Fruit fly (Drosophila melanogaster): ENCODE results near the gene Tsp26A.
A peak's percentile ranks its signal among the peaks of the same experiment; 100 is the strongest.

The Tsp26A gene

DNA sequence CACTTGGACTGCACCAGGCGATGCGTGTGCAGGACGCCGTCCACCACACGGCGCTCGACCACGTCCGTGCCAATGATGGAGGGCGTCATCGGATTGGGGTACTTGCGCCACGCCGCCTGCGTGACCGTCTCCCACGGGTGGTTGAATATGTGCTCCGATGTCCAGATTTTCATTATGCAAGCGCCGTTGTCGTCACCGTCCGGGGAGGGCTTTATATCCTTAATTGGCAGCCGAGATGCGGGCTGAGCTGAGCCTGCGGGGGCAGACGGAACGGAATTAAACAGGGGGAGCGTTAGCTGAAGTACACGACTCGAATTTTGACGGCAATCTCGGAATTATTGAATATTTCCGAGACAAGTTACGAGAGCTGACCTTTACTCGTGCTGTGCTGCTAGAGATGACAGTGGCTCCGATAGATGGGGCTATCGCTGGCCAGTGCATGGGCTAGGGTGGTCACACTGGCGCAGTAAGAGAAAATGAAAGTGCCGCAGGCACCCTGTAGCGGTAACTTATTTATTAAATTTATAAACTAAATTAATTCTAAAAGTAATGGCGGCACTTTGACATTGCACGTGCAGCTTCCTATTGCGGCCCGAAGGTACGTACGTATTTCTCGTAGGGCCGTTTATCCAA is 47.6 kb downstream of the Tsp26A start, which contains the start of gene IPIP (continued):
- peak; percentile 88 for TF ChIP-seq Opbp (GFP tag; IDR thresholded peaks at IDR 0.05; ENCODE audit: partially characterized antibody)
- peak; percentile 67 for TF ChIP-seq CG32532 (GFP tag; IDR thresholded peaks at IDR 0.05)
- peak; percentile 26; the same call in 1 of the 2 replicates for TF ChIP-seq CG9215 (GFP tag; IDR thresholded peaks at IDR 0.05)
- TF ChIP-seq CG31441 (GFP tag; IDR thresholded peaks at IDR 0.05) = no peak
- TF ChIP-seq CG17612 (GFP tag; IDR thresholded peaks at IDR 0.05) = no peak
- peak; percentile 83 for TF ChIP-seq knrl (GFP tag; IDR thresholded peaks at IDR 0.05; ENCODE audit: partially characterized antibody)
- TF ChIP-seq peb (GFP tag; IDR thresholded peaks at IDR 0.05) = no peak
- TF ChIP-seq Sox100B (GFP tag; optimal IDR thresholded peaks at IDR 0.05) = no peak
- TF ChIP-seq z (GFP tag; IDR thresholded peaks at IDR 0.05) = no peak
- no peak for TF ChIP-seq H2.0 (GFP tag; IDR thresholded peaks at IDR 0.05)
- no peak for TF ChIP-seq bowl (GFP tag; IDR thresholded peaks at IDR 0.05)
- no peak for TF ChIP-seq CG17361 (GFP tag; IDR thresholded peaks at IDR 0.05)
- TF ChIP-seq Ada2b (GFP tag; IDR thresholded peaks at IDR 0.05) = no peak
- peak; percentile 34 for TF ChIP-seq Sin3A (optimal IDR thresholded peaks at IDR 0.05)
- TF ChIP-seq tx (GFP tag; optimal IDR thresholded peaks at IDR 0.05) = no peak
- no peak for TF ChIP-seq hkb (optimal IDR thresholded peaks at IDR 0.05)
- peak; percentile 34; the same call in 1 of the 2 replicates for TF ChIP-seq hkb (GFP tag; IDR thresholded peaks at IDR 0.05)
- peak; percentile 12 for TF ChIP-seq ewg (GFP tag; optimal IDR thresholded peaks at IDR 0.05)
- no peak for TF ChIP-seq Hr39 (optimal IDR thresholded peaks at IDR 0.05)
- no peak for TF ChIP-seq Drgx (GFP tag; IDR thresholded peaks at IDR 0.05)
- TF ChIP-seq sisA (GFP tag; IDR thresholded peaks at IDR 0.05) = 0 out of 2 replicates have a peak, but pooled peaks have one; percentile 4
- TF ChIP-seq CG10979 (tag; optimal IDR thresholded peaks at IDR 0.05) = peak; percentile 0
- no peak for TF ChIP-seq Dip2 (GFP tag; IDR thresholded peaks at IDR 0.05)
- no peak for TF ChIP-seq fd96Cb (tag; optimal IDR thresholded peaks at IDR 0.05)
- TF ChIP-seq CG10565 (GFP tag; optimal IDR thresholded peaks at IDR 0.05) = no peak
- TF ChIP-seq pb (GFP tag; optimal IDR thresholded peaks at IDR 0.05) = no peak
- TF ChIP-seq Lim3 (GFP tag; IDR thresholded peaks at IDR 0.05) = no peak
- peak; percentile 64 for TF ChIP-seq CG15514 (GFP tag; optimal IDR thresholded peaks at IDR 0.05)
- TF ChIP-seq CG34376 (GFP tag; optimal IDR thresholded peaks at IDR 0.05) = peak; percentile 24
- TF ChIP-seq Hey (tag; optimal IDR thresholded peaks at IDR 0.05) = no peak
- peak; percentile 65 for TF ChIP-seq CG12659 (GFP tag; optimal IDR thresholded peaks at IDR 0.05)
- peak; percentile 49 for TF ChIP-seq CG17186 (GFP tag; optimal IDR thresholded peaks at IDR 0.05)
- TF ChIP-seq crol (GFP tag; IDR thresholded peaks at IDR 0.05) = no peak
- TF ChIP-seq Blimp-1 (GFP tag; optimal IDR thresholded peaks at IDR 0.05) = peak; percentile 19
- TF ChIP-seq Optix (GFP tag; IDR thresholded peaks at IDR 0.05) = no peak
- TF ChIP-seq kni (GFP tag; optimal IDR thresholded peaks at IDR 0.05) = no peak
- TF ChIP-seq wek (GFP tag; optimal IDR thresholded peaks at IDR 0.05) = no peak
- no peak for TF ChIP-seq CG4282 (GFP tag; optimal IDR thresholded peaks at IDR 0.05)
- TF ChIP-seq ab (GFP tag; optimal IDR thresholded peaks at IDR 0.05) = no peak
- TF ChIP-seq CG18599 (GFP tag; optimal IDR thresholded peaks at IDR 0.05) = peak; percentile 15
- peak; percentile 75 for TF ChIP-seq mld (GFP tag; IDR thresholded peaks at IDR 0.05; ENCODE audit: partially characterized antibody)
- no peak for TF ChIP-seq shn (GFP tag; optimal IDR thresholded peaks at IDR 0.05)
- TF ChIP-seq Doc3 (GFP tag; IDR thresholded peaks at IDR 0.05; ENCODE audit: partially characterized antibody) = peak; percentile 73
- no peak for TF ChIP-seq CG32767 (GFP tag; IDR thresholded peaks at IDR 0.05)
- TF ChIP-seq cg (GFP tag; optimal IDR thresholded peaks at IDR 0.05) = no peak
- TF ChIP-seq maf-S (GFP tag; optimal IDR thresholded peaks at IDR 0.05) = no peak
- TF ChIP-seq Taf1 (GFP tag; IDR thresholded peaks at IDR 0.05) = no peak
- TF ChIP-seq pfk (GFP tag; optimal IDR thresholded peaks at IDR 0.05) = no peak
- peak; percentile 25 for TF ChIP-seq sens (GFP tag)
- no peak for TF ChIP-seq schlank (tag; optimal IDR thresholded peaks at IDR 0.05)
- no peak for TF ChIP-seq Asciz (GFP tag; optimal IDR thresholded peaks at IDR 0.05)
- TF ChIP-seq zfh2 (GFP tag; optimal IDR thresholded peaks at IDR 0.05) = peak; percentile 9
